Fruit fly (Drosophila melanogaster) whole organism, prepupa: Measurements from ENCODE around the gene CG3081.

Source experiments
- Blimp-1 ChIP-seq: fragments of 200-800 bp; sonication (Bioruptor generic); optimal IDR thresholded peaks from 3 replicates; lab custom pipeline; 2017; ENCODE audit warnings: missing biosample characterization, missing genetic modification characterization, mild to moderate bottlenecking, moderate library complexity, missing genetic modification reagents
- CG10631 ChIP-seq: fragments of 200-800 bp; sonication (Bioruptor generic); optimal IDR thresholded peaks from 2 replicates; lab custom pipeline; 2016; ENCODE audit warnings: missing biosample characterization, missing genetic modification characterization
- CG10669 ChIP-seq: fragments of 200-800 bp; sonication (Bioruptor generic); optimal IDR thresholded peaks from 3 replicates; lab custom pipeline; 2018; ENCODE audit warnings: missing biosample characterization, mild to moderate bottlenecking, missing genetic modification characterization, moderate library complexity
- CG11762 ChIP-seq: fragments of 200-800 bp; sonication (Bioruptor generic); optimal IDR thresholded peaks from 3 replicates; lab custom pipeline; 2016; ENCODE audit warnings: missing biosample characterization, missing genetic modification characterization; ENCODE audit not compliant: insufficient read depth
- CG15336 ChIP-seq: fragments of 200-800 bp; sonication (Bioruptor generic); IDR thresholded peaks from 2 replicates; pipeline ENCODE4 v1.3.6; 2022; ENCODE audit warnings: missing biosample characterization, missing genetic modification characterization
- CG32006 ChIP-seq: fragments of 200-800 bp; sonication (Bioruptor generic); optimal IDR thresholded peaks from 3 replicates; lab custom pipeline; 2017; ENCODE audit warnings: missing biosample characterization, mild to moderate bottlenecking, missing genetic modification characterization
- CG3919 ChIP-seq: fragments of 200-800 bp; sonication (Bioruptor generic); optimal IDR thresholded peaks from 3 replicates; lab custom pipeline; 2016; ENCODE audit warnings: missing biosample characterization, missing genetic modification characterization
- CG4318 ChIP-seq: fragments of 200-800 bp; sonication (Bioruptor generic); optimal IDR thresholded peaks from 3 replicates; lab custom pipeline; 2017; ENCODE audit warnings: missing biosample characterization, mild to moderate bottlenecking, missing genetic modification characterization
- CG6163 ChIP-seq: fragments of 200-800 bp; sonication (Bioruptor generic); IDR thresholded peaks from 3 replicates; pipeline ENCODE4 v1.3.6; 2022; ENCODE audit warnings: missing biosample characterization, missing genetic modification characterization
- CG6808 ChIP-seq: fragments of 200-800 bp; sonication (Bioruptor generic); optimal IDR thresholded peaks from 3 replicates; lab custom pipeline; 2017; ENCODE audit warnings: missing biosample characterization, missing genetic modification characterization, mild to moderate bottlenecking, moderate library complexity, missing genetic modification reagents
- CG6854 ChIP-seq: fragments of 200-800 bp; sonication (Bioruptor generic); optimal IDR thresholded peaks from 2 replicates; lab custom pipeline; 2017; ENCODE audit warnings: missing biosample characterization, mild to moderate bottlenecking, missing genetic modification characterization
- CG8119 ChIP-seq: fragments of 200-800 bp; sonication (Bioruptor generic); IDR thresholded peaks from 3 replicates; pipeline ENCODE4 v1.3.6; 2022; ENCODE audit warnings: missing biosample characterization, missing genetic modification characterization
- CG8319 ChIP-seq: fragments of 200-800 bp; sonication (Bioruptor generic); optimal IDR thresholded peaks from 3 replicates; lab custom pipeline; 2016; ENCODE audit warnings: missing biosample characterization, missing genetic modification characterization
- CG9139 ChIP-seq: fragments of 200-800 bp; sonication (Bioruptor generic); optimal IDR thresholded peaks from 3 replicates; lab custom pipeline; 2017; ENCODE audit warnings: missing biosample characterization, mild to moderate bottlenecking, missing genetic modification characterization
- Eip78C ChIP-seq: fragments of 200-800 bp; sonication (Bioruptor generic); peaks from one replicate; lab custom pipeline; 2016; ENCODE audit warnings: missing biosample characterization, missing genetic modification characterization
- Ets21C ChIP-seq: fragments of 200-800 bp; sonication (Bioruptor generic); optimal IDR thresholded peaks from 3 replicates; lab custom pipeline; 2016; ENCODE audit warnings: missing biosample characterization, missing genetic modification characterization
- Ets96B ChIP-seq: fragments of 200-800 bp; optimal IDR thresholded peaks from 2 replicates; lab custom pipeline; 2019; ENCODE audit warnings: missing biosample characterization, mild to moderate bottlenecking, missing genetic modification characterization, moderate library complexity
- Hr38 ChIP-seq: sonication (Bioruptor generic); optimal IDR thresholded peaks from 2 replicates; lab custom pipeline; 2016; ENCODE audit warnings: missing biosample characterization, missing genetic modification characterization
- Met ChIP-seq: fragments of 200-800 bp; sonication (Bioruptor generic); optimal IDR thresholded peaks from 3 replicates; lab custom pipeline; 2016; ENCODE audit warnings: missing biosample characterization, missing genetic modification characterization
- OdsH ChIP-seq: fragments of 200-800 bp; sonication (Bioruptor generic); optimal IDR thresholded peaks from 3 replicates; lab custom pipeline; 2016; ENCODE audit warnings: missing biosample characterization, missing genetic modification characterization
- Smox ChIP-seq: fragments of 200-800 bp; sonication (Bioruptor generic); optimal IDR thresholded peaks from 3 replicates; lab custom pipeline; 2016; ENCODE audit warnings: missing biosample characterization, missing genetic modification characterization
- Sox102F ChIP-seq: fragments of 200-800 bp; sonication (Bioruptor generic); optimal IDR thresholded peaks from 2 replicates; lab custom pipeline; 2016; ENCODE audit warnings: missing biosample characterization, mild to moderate bottlenecking, missing genetic modification characterization
- Sox14 ChIP-seq: fragments of 200-800 bp; sonication (Bioruptor generic); optimal IDR thresholded peaks from 3 replicates; lab custom pipeline; 2016; ENCODE audit warnings: missing biosample characterization, missing genetic modification characterization
- achi ChIP-seq: fragments of 200-800 bp; sonication (Bioruptor generic); optimal IDR thresholded peaks from 3 replicates; lab custom pipeline; 2016; ENCODE audit warnings: missing biosample characterization, missing genetic modification characterization
- acj6 ChIP-seq: fragments of 200-800 bp; sonication (Bioruptor generic); optimal IDR thresholded peaks from 3 replicates; lab custom pipeline; 2016; ENCODE audit warnings: missing biosample characterization, missing genetic modification characterization
- fd59A ChIP-seq: fragments of 200-800 bp; sonication (Bioruptor generic); optimal IDR thresholded peaks from 2 replicates; lab custom pipeline; 2017; ENCODE audit warnings: missing biosample characterization, mild to moderate bottlenecking, missing genetic modification characterization, missing genetic modification reagents
- fkh ChIP-seq: fragments of 200-800 bp; sonication (Bioruptor generic); optimal IDR thresholded peaks from 3 replicates; lab custom pipeline; 2017; ENCODE audit warnings: missing biosample characterization, mild to moderate bottlenecking, missing genetic modification characterization, moderate library complexity
- lz ChIP-seq: fragments of 200-800 bp; sonication (Bioruptor generic); optimal IDR thresholded peaks from 3 replicates; lab custom pipeline; 2016; ENCODE audit warnings: missing biosample characterization, missing genetic modification characterization
- net ChIP-seq: fragments of 200-800 bp; sonication (Bioruptor generic); optimal IDR thresholded peaks from 3 replicates; lab custom pipeline; 2016; ENCODE audit warnings: missing biosample characterization, missing genetic modification characterization
- pdm3 ChIP-seq: fragments of 200-800 bp; sonication (Bioruptor generic); optimal IDR thresholded peaks from 3 replicates; lab custom pipeline; 2016; ENCODE audit warnings: missing biosample characterization, missing genetic modification characterization
- spab ChIP-seq: fragments of 200-800 bp; sonication (Bioruptor generic); optimal IDR thresholded peaks from 2 replicates; lab custom pipeline; 2017; ENCODE audit warnings: missing biosample characterization, mild to moderate bottlenecking, missing genetic modification characterization, missing genetic modification reagents
- ss ChIP-seq, 2 experiments: fragments of 200-800 bp; sonication (Bioruptor generic); optimal IDR thresholded peaks; 2 replicates in 1 of 2; 3 replicates in 1 of 2; lab custom pipeline; 2017 to 2018; ENCODE audit warnings: mild to moderate bottlenecking in 2 of 2, missing biosample characterization in 2 of 2, missing genetic modification characterization in 2 of 2, moderate library complexity in 1 of 2
- vri ChIP-seq: fragments of 200-800 bp; sonication (Bioruptor generic); optimal IDR thresholded peaks from 3 replicates; lab custom pipeline; 2016; ENCODE audit warnings: missing biosample characterization, mild to moderate bottlenecking, missing genetic modification characterization

CG3081 gene

dm6 chrX:4612454-4612853 lies 31.3 kb downstream of the CG3081 start:
- TF ChIP-seq vri (GFP tag; lab: Kevin White, UChicago) (peak; percentile 35), Eip78C (GFP tag; lab: Kevin White, UChicago) (peak; percentile 26), CG10669 (no peak)

DNA sequence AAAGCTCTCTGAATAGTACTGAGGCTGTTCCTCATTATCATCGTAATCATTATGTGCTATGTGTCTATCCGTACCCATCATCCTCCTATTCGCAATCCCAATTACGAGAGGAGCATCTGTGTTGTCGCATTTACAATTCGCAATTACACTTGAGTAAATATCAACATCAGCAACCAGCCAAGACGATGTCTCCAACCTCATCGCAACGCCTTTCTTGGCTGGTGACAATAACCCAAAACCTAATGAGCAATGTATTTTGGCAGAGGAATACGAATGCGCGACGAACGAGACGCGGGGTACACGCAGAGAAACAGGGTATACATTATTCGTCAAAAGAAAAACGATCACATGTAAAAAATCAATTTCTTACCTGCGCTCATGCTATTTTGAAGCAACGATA lies 33.3 kb downstream of the CG3081 start:
- TF ChIP-seq net (GFP tag; lab: Kevin White, UChicago) (no peak), CG10631 (GFP tag; lab: Kevin White, UChicago) (peak; percentile 16), acj6 (GFP tag; lab: Kevin White, UChicago) (no peak), Ets21C (GFP tag; lab: Kevin White, UChicago) (no peak), vri (GFP tag; lab: Kevin White, UChicago) (peak; percentile 72), fkh (peak; percentile 33), lz (GFP tag; lab: Kevin White, UChicago) (no peak), Smox (GFP tag; lab: Kevin White, UChicago) (peak; percentile 42), CG4318 (GFP tag; lab: Kevin White, UChicago) (no peak), CG10669 (no peak), CG3919 (GFP tag; lab: Kevin White, UChicago) (no peak), Met (peak; percentile 41), Sox102F (GFP tag; lab: Kevin White, UChicago) (peak; percentile 43)

- TF ChIP-seq Eip78C (GFP tag; lab: Kevin White, UChicago) (peak; percentile 31), spab (GFP tag; lab: Kevin White, UChicago) (no peak), CG6163 (GFP tag; lab: Robert Waterston, UW) (no peak), Blimp-1 (GFP tag; lab: Kevin White, UChicago) (no peak), fd59A (GFP tag; lab: Kevin White, UChicago) (no peak), pdm3 (GFP tag; lab: Kevin White, UChicago) (no peak), CG15336 (GFP tag; lab: Robert Waterston, UW) (no peak), CG8319 (no peak), CG6854 (GFP tag; lab: Kevin White, UChicago) (no peak), CG10669 (no peak), CG9139 (GFP tag; lab: Kevin White, UChicago) (no peak), Ets96B (tag; lab: Kevin White, UChicago) (no peak), fkh (peak; percentile 88), CG8119 (no peak), CG6808 (GFP tag; lab: Kevin White, UChicago) (no peak), achi (GFP tag; lab: Kevin White, UChicago) (no peak)
- TF ChIP-seq, all 60 proteins: peak for 2
Measured at dm6 chrX:4609737-4610136, 34.0 kb downstream of the CG3081 start.

dm6 chrX:4606447-4606846 lies 37.3 kb downstream of the CG3081 start:
- TF ChIP-seq Hr38 (GFP tag; lab: Kevin White, UChicago) (no peak), fkh (peak; percentile 29)

DNA sequence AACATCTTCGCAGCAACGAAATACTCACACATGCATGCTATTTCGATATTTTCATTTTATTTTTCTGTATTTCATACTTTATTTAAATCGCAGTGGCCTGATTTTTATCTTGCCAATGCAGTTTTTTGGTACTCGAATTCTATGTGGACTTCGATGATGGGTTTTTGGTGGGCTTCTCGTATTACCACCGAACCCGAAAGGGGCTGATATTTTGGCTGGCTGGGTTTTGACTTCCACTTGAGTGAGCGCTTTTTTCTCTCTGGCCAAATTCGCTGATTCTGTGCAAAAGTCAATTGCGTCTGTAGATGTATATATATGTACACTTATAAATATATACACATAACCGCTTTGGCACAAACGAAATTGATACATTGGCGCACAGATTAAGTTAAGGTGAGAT lies 38.5 kb downstream of the CG3081 start:
- TF ChIP-seq CG3919 (GFP tag; lab: Kevin White, UChicago), result no peak
- TF ChIP-seq CG6808 (GFP tag; lab: Kevin White, UChicago), result no peak
- no peak for TF ChIP-seq net (GFP tag; lab: Kevin White, UChicago)
- no peak for TF ChIP-seq Eip78C (GFP tag; lab: Kevin White, UChicago)
- TF ChIP-seq fd59A (GFP tag; lab: Kevin White, UChicago), result no peak
- TF ChIP-seq CG11762 (GFP tag; lab: Kevin White, UChicago), result no peak
- no peak for TF ChIP-seq Smox (GFP tag; lab: Kevin White, UChicago)
- no peak for TF ChIP-seq Sox102F (GFP tag; lab: Kevin White, UChicago)
- TF ChIP-seq OdsH (GFP tag; lab: Kevin White, UChicago), result no peak
- TF ChIP-seq ss (GFP tag; optimal IDR thresholded peaks at IDR 0.05; lab: Kevin White, UChicago), result no peak
- no peak for TF ChIP-seq Ets21C (GFP tag; lab: Kevin White, UChicago)
- TF ChIP-seq CG32006 (GFP tag; lab: Kevin White, UChicago), result no peak
- TF ChIP-seq spab (GFP tag; lab: Kevin White, UChicago), result no peak
- TF ChIP-seq CG6163 (GFP tag; lab: Robert Waterston, UW), result no peak
- no peak for TF ChIP-seq Sox14 (GFP tag; lab: Kevin White, UChicago)
